Worm (Caenorhabditis elegans) whole organism, L1 larva: Measurements from ENCODE around the gene pxn-2.

Experiments
- C34B4.2 ChIP-seq: sonication (generic microtip); optimal IDR thresholded peaks from 2 replicates; lab custom pipeline; 2017; ENCODE audit warnings: mild to moderate bottlenecking, missing genetic modification characterization, missing compliant biosample characterization
- Y116A8C.19 ChIP-seq: sonication (generic microtip); optimal IDR thresholded peaks from 2 replicates; lab custom pipeline; 2016; ENCODE audit warnings: missing compliant biosample characterization, missing genetic modification characterization, borderline replicate concordance
- aha-1 ChIP-seq: fragments of 150-350 bp; optimal IDR thresholded peaks from 2 replicates; lab custom pipeline; 2014; ENCODE audit warnings: missing biosample characterization, missing genetic modification characterization
- aly-2 ChIP-seq: fragments of 150-350 bp; optimal IDR thresholded peaks from 2 replicates; lab custom pipeline; 2014; ENCODE audit warnings: missing biosample characterization, missing genetic modification characterization
- ceh-82 ChIP-seq, 3 experiments: fragments of 150-350 bp in 1 of 3; sonication (generic microtip) in 2 of 3; optimal IDR thresholded peaks; 2 replicates each; lab custom pipeline; 2014 to 2017; ENCODE audit warnings: missing biosample characterization in 3 of 3, missing genetic modification characterization in 3 of 3
- dsc-1 ChIP-seq: sonication (generic microtip); optimal IDR thresholded peaks from 2 replicates; lab custom pipeline; 2016; ENCODE audit warnings: mild to moderate bottlenecking, missing genetic modification characterization, missing compliant biosample characterization
- efl-1 ChIP-seq, 4 experiments: fragments of 150-350 bp; optimal IDR thresholded peaks in 3 of 4; peaks in 1 of 4; 1 replicate in 1 of 4; 2 replicates in 3 of 4; lab custom pipeline; 2014; ENCODE audit warnings: missing biosample characterization in 2 of 4, missing genetic modification characterization in 2 of 4, missing genetic modification reagents in 2 of 4
- efl-3 ChIP-seq: fragments of 200-800 bp; sonication (Bioruptor generic); optimal IDR thresholded peaks from 2 replicates; lab custom pipeline; 2018; ENCODE audit warnings: mild to moderate bottlenecking, missing genetic modification characterization, missing compliant biosample characterization
- egl-27 ChIP-seq, 2 experiments: fragments of 150-350 bp in 1 of 2; sonication (generic microtip); optimal IDR thresholded peaks; 3 replicates each; lab custom pipeline; 2017 to 2018; ENCODE audit warnings: missing biosample characterization in 2 of 2, missing genetic modification characterization in 2 of 2, missing genetic modification reagents in 2 of 2
- elt-3 ChIP-seq, 6 experiments: fragments of 150-350 bp in 1 of 6; sonication (generic microtip); optimal IDR thresholded peaks; 2 replicates each; lab custom pipeline; 2017 to 2018; ENCODE audit warnings: missing biosample characterization in 6 of 6, missing genetic modification characterization in 6 of 6, inconsistent platforms in 1 of 6
- ets-5 ChIP-seq: fragments of 200-800 bp; sonication (Bioruptor generic); IDR thresholded peaks from 2 replicates; pipeline ENCODE4 v1.3.6; 2022; ENCODE audit warnings: missing genetic modification characterization, missing compliant biosample characterization
- fkh-8 ChIP-seq: sonication (generic microtip); optimal IDR thresholded peaks from 2 replicates; lab custom pipeline; 2016; ENCODE audit warnings: mild to moderate bottlenecking, missing genetic modification characterization, missing compliant biosample characterization
- grh-1 ChIP-seq: fragments of 200-800 bp; sonication (Bioruptor generic); IDR thresholded peaks from 2 replicates; pipeline ENCODE4 v1.3.6; 2022; ENCODE audit warnings: missing genetic modification reagents, missing genetic modification characterization, missing compliant biosample characterization
- hpl-2 ChIP-seq: fragments of 150-350 bp; optimal IDR thresholded peaks from 2 replicates; lab custom pipeline; 2014; ENCODE audit warnings: missing biosample characterization, missing genetic modification reagents, missing genetic modification characterization
- irx-1 ChIP-seq: sonication (generic microtip); optimal IDR thresholded peaks from 2 replicates; lab custom pipeline; 2016; ENCODE audit warnings: missing genetic modification characterization, missing compliant biosample characterization
- lin-13 ChIP-seq: fragments of 150-350 bp; optimal IDR thresholded peaks from 2 replicates; lab custom pipeline; 2014; ENCODE audit warnings: missing biosample characterization, missing genetic modification reagents, missing genetic modification characterization
- lin-14 ChIP-seq: fragments of 200-800 bp; sonication (Bioruptor generic); optimal IDR thresholded peaks from 2 replicates; lab custom pipeline; 2018; ENCODE audit warnings: mild to moderate bottlenecking, missing genetic modification characterization, moderate library complexity, missing compliant biosample characterization
- lin-15B ChIP-seq: fragments of 150-350 bp; sonication (generic microtip); optimal IDR thresholded peaks from 3 replicates; lab custom pipeline; 2014; ENCODE audit warnings: missing biosample characterization, missing genetic modification characterization
- lir-3 ChIP-seq: sonication (generic microtip); optimal IDR thresholded peaks from 2 replicates; lab custom pipeline; 2016; ENCODE audit warnings: mild to moderate bottlenecking, missing genetic modification characterization, moderate library complexity, missing compliant biosample characterization; ENCODE audit not compliant: poor library complexity
- mef-2 ChIP-seq: fragments of 150-350 bp; optimal IDR thresholded peaks from 2 replicates; lab custom pipeline; 2014; ENCODE audit warnings: missing biosample characterization, missing genetic modification characterization
- nhr-11 ChIP-seq: fragments of 150-350 bp; optimal IDR thresholded peaks from 2 replicates; lab custom pipeline; 2014; ENCODE audit warnings: missing biosample characterization, missing genetic modification characterization
- nhr-19 ChIP-seq: fragments of 200-800 bp; sonication (Bioruptor generic); conservative IDR thresholded peaks from 2 replicates; pipeline ENCODE4 v1.3.6; 2022; ENCODE audit warnings: missing genetic modification characterization, missing compliant biosample characterization
- nhr-20 ChIP-seq: sonication (generic microtip); optimal IDR thresholded peaks from 2 replicates; lab custom pipeline; 2016; ENCODE audit warnings: mild to moderate bottlenecking, missing genetic modification characterization, missing compliant biosample characterization
- nhr-237 ChIP-seq: fragments of 150-350 bp; optimal IDR thresholded peaks from 2 replicates; lab custom pipeline; 2014; ENCODE audit warnings: missing biosample characterization, missing genetic modification characterization
- nhr-47 ChIP-seq: sonication (generic microtip); optimal IDR thresholded peaks from 2 replicates; lab custom pipeline; 2016; ENCODE audit warnings: mild to moderate bottlenecking, missing genetic modification characterization, moderate library complexity, missing compliant biosample characterization
- nhr-85 ChIP-seq: sonication (generic microtip); peaks from one replicate; lab custom pipeline; 2016; ENCODE audit warnings: missing genetic modification characterization, inconsistent platforms, missing compliant biosample characterization
- nhr-90 ChIP-seq: sonication (generic microtip); optimal IDR thresholded peaks from 2 replicates; lab custom pipeline; 2016; ENCODE audit warnings: mild to moderate bottlenecking, missing genetic modification characterization, missing compliant biosample characterization; ENCODE audit not compliant: poor library complexity
- pag-3 ChIP-seq: sonication (generic microtip); optimal IDR thresholded peaks from 2 replicates; lab custom pipeline; 2017; ENCODE audit warnings: missing genetic modification characterization, mild to moderate bottlenecking, missing compliant biosample characterization, antibody characterized with exemption, borderline replicate concordance; ENCODE audit not compliant: insufficient read depth
- pqm-1 ChIP-seq: sonication (generic microtip); optimal IDR thresholded peaks from 3 replicates; lab custom pipeline; 2017; ENCODE audit warnings: missing biosample characterization, missing genetic modification characterization
- skn-1 ChIP-seq: fragments of 150-350 bp; optimal IDR thresholded peaks from 2 replicates; lab custom pipeline; 2014; ENCODE audit warnings: missing biosample characterization, missing genetic modification characterization
- snpc-4 ChIP-seq: fragments of 150-350 bp; optimal IDR thresholded peaks from 2 replicates; lab custom pipeline; 2014; ENCODE audit warnings: missing biosample characterization, missing genetic modification characterization
- snu-23 ChIP-seq: sonication (generic microtip); optimal IDR thresholded peaks from 2 replicates; lab custom pipeline; 2016; ENCODE audit warnings: missing genetic modification characterization, missing compliant biosample characterization
- sox-4 ChIP-seq: sonication (generic microtip); optimal IDR thresholded peaks from 2 replicates; lab custom pipeline; 2016; ENCODE audit warnings: missing genetic modification characterization, missing compliant biosample characterization
- sptf-1 ChIP-seq: fragments of 150-350 bp; optimal IDR thresholded peaks from 2 replicates; lab custom pipeline; 2014; ENCODE audit warnings: missing biosample characterization, missing genetic modification characterization
- swsn-7 ChIP-seq: sonication (generic microtip); optimal IDR thresholded peaks from 2 replicates; lab custom pipeline; 2016; ENCODE audit warnings: missing genetic modification characterization, missing compliant biosample characterization
- tbx-2 ChIP-seq: sonication (generic microtip); optimal IDR thresholded peaks from 2 replicates; lab custom pipeline; 2016; ENCODE audit warnings: missing genetic modification characterization, missing compliant biosample characterization
- tlp-1 ChIP-seq: fragments of 150-350 bp; optimal IDR thresholded peaks from 2 replicates; lab custom pipeline; 2014; ENCODE audit warnings: missing biosample characterization, missing genetic modification characterization
- zag-1 ChIP-seq: fragments of 150-350 bp; optimal IDR thresholded peaks from 2 replicates; lab custom pipeline; 2014; ENCODE audit warnings: missing biosample characterization, missing genetic modification characterization
- zip-4 ChIP-seq: fragments of 200-800 bp; sonication (Bioruptor generic); optimal IDR thresholded peaks from 2 replicates; lab custom pipeline; 2018; ENCODE audit warnings: mild to moderate bottlenecking, missing genetic modification characterization, moderate library complexity, missing compliant biosample characterization
- ztf-11 ChIP-seq, 2 experiments: sonication (generic microtip); optimal IDR thresholded peaks; 2 replicates each; lab custom pipeline; 2016 to 2017; ENCODE audit warnings: missing genetic modification characterization in 2 of 2, missing biosample characterization in 1 of 2, missing compliant biosample characterization in 1 of 2
- ztf-4 ChIP-seq: fragments of 150-350 bp; optimal IDR thresholded peaks from 2 replicates; lab custom pipeline; 2014; ENCODE audit warnings: missing biosample characterization, missing genetic modification characterization

The pxn-2 gene

DNA sequence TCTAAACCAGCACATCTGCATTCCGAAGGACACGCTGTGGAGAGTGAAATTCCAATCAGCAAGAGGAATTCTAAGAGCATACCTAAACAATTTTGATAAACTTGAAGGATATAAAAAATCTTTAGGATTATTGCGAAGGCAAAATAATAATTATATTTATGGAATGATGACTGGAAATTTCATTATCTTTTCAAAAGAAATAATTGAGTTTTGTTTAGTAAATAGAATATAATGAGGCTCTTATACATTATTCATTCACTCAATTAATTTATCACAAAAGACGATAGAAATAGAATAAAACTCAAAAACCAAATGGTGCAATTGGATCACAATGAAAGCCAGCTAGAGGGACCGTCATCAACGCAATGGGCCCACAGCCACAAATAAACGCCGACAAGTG is at the start of gene pxn-2:
TSS of gene pxn-2 (minus strand) at position 101 of the 400 bp plus-strand sequence.
- TF ChIP-seq irx-1 (no peak), ztf-4 (tag; lab: Kevin White, UChicago) (no peak), snpc-4 (tag; lab: Kevin White, UChicago) (no peak), sox-4 (tag; lab: Kevin White, UChicago) (no peak), fkh-8 (tag; lab: Kevin White, UChicago) (no peak), hpl-2 (GFP tag; lab: Kevin White, UChicago) (no peak), efl-1 (optimal IDR thresholded peaks at IDR 0.05; lab: Kevin White, UChicago) (no peak), efl-1 (GFP tag; optimal IDR thresholded peaks at IDR 0.05 in 1 of 2; lab: Kevin White, UChicago) (no peak), egl-27 (tag; optimal IDR thresholded peaks at IDR 0.05; lab: Kevin White, UChicago) (no peak), pag-3 (tag; lab: Kevin White, UChicago) (no peak), ets-5 (no peak)

DNA sequence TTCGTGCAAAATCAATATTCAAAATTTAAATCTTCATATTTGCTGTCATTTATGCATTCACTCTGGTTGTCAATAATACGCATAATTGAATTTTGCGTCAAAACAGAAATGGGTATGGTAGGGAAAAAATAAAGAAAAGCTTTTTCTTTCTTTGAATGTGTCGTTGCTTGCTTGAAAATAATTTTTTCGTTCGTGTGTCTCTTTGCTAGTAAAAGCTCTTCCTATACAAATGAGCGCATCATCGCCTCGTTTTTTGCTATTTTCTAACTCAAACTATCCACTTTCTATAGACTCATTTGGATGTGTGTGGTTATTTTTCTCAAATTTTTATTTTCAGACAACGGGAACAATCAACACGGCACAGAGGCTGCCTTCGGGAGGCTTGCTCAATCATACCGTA is 49.5 kb upstream of the pxn-2 start, which contains the start of gene ldb-1:
TSS of gene ldb-1 (plus strand) at position 301 of the 400 bp plus-strand sequence.
- no peak for TF ChIP-seq aha-1 (tag; lab: Kevin White, UChicago)
- TF ChIP-seq nhr-237 (tag; lab: Kevin White, UChicago): no peak
- no peak for TF ChIP-seq nhr-90 (tag; lab: Kevin White, UChicago)
- TF ChIP-seq efl-3 (GFP tag; lab: Kevin White, UChicago): no peak
- no peak for TF ChIP-seq lin-15B (tag; lab: Kevin White, UChicago)
- TF ChIP-seq nhr-47: no peak
- no peak for TF ChIP-seq pag-3 (tag; lab: Kevin White, UChicago)

DNA sequence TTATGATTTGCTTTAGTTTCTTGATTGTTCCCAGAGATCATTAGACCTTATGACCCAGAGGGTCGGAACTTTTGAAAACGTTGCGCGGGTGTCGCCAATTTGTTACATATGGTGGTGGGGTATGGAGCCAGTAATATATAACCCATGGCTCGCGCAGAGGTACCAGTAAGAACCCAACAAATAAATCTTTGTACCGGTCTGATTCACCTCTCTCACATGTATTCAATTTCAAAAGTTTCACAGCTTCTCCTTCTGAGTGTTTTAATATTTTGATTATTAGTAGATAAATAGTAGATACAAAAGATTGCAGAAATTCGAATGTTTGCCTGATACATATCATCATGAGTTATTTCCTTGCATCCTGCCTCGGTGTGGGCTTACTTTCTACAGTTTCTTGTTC is 37.0 kb upstream of the pxn-2 start, which contains the start of gene egl-15:
TSS of gene egl-15 (plus strand) at position 301 of the 400 bp plus-strand sequence.
- no peak for TF ChIP-seq ztf-4 (tag; lab: Kevin White, UChicago)
- no peak for TF ChIP-seq Y116A8C.19 (tag; lab: Kevin White, UChicago)
- TF ChIP-seq aly-2 (tag; lab: Kevin White, UChicago): no peak
- TF ChIP-seq elt-3 (tag; optimal IDR thresholded peaks at IDR 0.05; lab: Kevin White, UChicago): no peak
- no peak for TF ChIP-seq lir-3 (tag; lab: Kevin White, UChicago)
- TF ChIP-seq sptf-1: no peak
- TF ChIP-seq efl-1 (optimal IDR thresholded peaks at IDR 0.05; lab: Kevin White, UChicago): no peak
- TF ChIP-seq efl-1 (GFP tag; optimal IDR thresholded peaks at IDR 0.05 in 1 of 2; lab: Kevin White, UChicago): peak in 1 of 2 experiments; percentile 30
- TF ChIP-seq dsc-1 (tag; lab: Kevin White, UChicago): peak; percentile 31
- no peak for TF ChIP-seq nhr-85 (tag; lab: Kevin White, UChicago)
- TF ChIP-seq ets-5: no peak
- no peak for TF ChIP-seq lin-15B (tag; lab: Kevin White, UChicago)

DNA sequence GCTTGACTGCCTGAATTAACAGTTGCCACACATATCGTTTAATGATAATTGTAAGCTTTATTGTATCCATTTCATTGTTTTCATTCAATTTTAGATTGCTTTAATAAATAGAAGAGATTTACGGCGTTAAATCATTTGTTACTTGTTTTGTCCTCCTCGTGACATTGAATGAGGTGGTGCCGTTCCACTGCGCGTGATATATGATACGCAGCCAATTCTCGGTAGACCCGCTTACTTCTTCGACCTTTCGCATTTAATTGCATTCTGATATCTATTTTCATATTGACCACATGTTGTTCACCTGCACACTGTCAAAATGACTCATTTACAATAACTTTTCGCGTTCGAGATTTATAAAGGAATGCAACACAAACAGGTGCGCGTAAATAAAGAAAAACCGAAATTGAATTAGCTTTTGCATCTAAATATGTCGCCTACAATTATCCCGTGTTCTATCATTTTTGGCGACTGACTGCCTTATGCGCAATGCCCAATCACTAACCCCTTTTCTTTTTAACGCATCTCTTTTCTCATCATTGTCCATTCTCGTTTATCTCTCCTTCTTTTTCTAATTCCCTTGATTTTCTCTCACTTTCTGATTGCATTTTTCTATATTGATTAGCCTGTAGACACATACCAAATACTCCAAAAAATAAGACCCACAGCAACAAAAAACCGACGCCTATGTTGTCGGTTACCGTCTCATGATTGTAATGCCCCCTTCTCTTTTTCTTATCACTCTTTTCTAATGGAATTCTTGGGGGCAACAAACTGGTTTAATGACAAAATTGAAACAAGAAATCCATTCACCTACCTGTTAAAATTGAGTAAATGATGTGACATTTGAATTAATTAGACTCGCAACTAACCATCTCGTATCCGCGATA is 35.6 kb upstream of the pxn-2 start:
- TF ChIP-seq ztf-11 (tag; optimal IDR thresholded peaks at IDR 0.05; lab: Kevin White, UChicago) (no peak), mef-2 (tag; lab: Kevin White, UChicago) (no peak), C34B4.2 (tag; lab: Kevin White, UChicago) (no peak), nhr-47 (no peak), lin-14 (GFP tag; lab: Kevin White, UChicago) (peak; percentile 59), aha-1 (tag; lab: Kevin White, UChicago) (no peak), hpl-2 (GFP tag; lab: Kevin White, UChicago) (no peak), nhr-11 (tag; lab: Kevin White, UChicago) (no peak), nhr-19 (GFP tag; lab: Robert Waterston, UW) (0 out of 2 replicates have a peak, but pooled peaks have one; percentile 13), aly-2 (tag; lab: Kevin White, UChicago) (no peak), ztf-4 (tag; lab: Kevin White, UChicago) (no peak), tlp-1 (tag; lab: Kevin White, UChicago) (no peak), zip-4 (no peak), egl-27 (tag; optimal IDR thresholded peaks at IDR 0.05; lab: Kevin White, UChicago) (no peak), sptf-1 (no peak), swsn-7 (tag; lab: Kevin White, UChicago) (no peak), skn-1 (no peak), irx-1 (no peak), tbx-2 (tag; lab: Kevin White, UChicago) (peak; percentile 39), lin-13 (GFP tag; lab: Kevin White, UChicago) (no peak), pqm-1 (tag; lab: Kevin White, UChicago) (no peak), snu-23 (peak; percentile 55), zag-1 (tag; lab: Kevin White, UChicago) (no peak), nhr-20 (tag; lab: Kevin White, UChicago) (peak; percentile 48), grh-1 (GFP tag; lab: Robert Waterston, UW) (peak; percentile 86), snpc-4 (tag; lab: Kevin White, UChicago) (no peak), ceh-82 (tag; optimal IDR thresholded peaks at IDR 0.05; lab: Kevin White, UChicago) (peak in 1 of 3 experiments; percentile 4)
